Worm (Caenorhabditis elegans): ENCODE measurements around the gene ceh-51.

Gene ceh-51

ce11 chrV:18903472-18903871 lies 29.5 kb downstream of the ceh-51 start, which contains the start of gene mihp-2:
TSS of gene mihp-2 (plus strand) at chrV:18903772.
- no peak for TF ChIP-seq tbx-11 (GFP tag; IDR thresholded peaks at IDR 0.05)
- TF ChIP-seq flt-1 (GFP tag; IDR thresholded peaks at IDR 0.05), result no peak
- no peak for TF ChIP-seq ceh-36 (tag; optimal IDR thresholded peaks at IDR 0.05)
- TF ChIP-seq B0310.2 (tag; optimal IDR thresholded peaks at IDR 0.05), result no peak
- TF ChIP-seq hmbx-1 (tag; optimal IDR thresholded peaks at IDR 0.05), result no peak
- TF ChIP-seq pes-1 (GFP tag; IDR thresholded peaks at IDR 0.05), result no peak
- no peak for TF ChIP-seq hnd-1 (tag; optimal IDR thresholded peaks at IDR 0.05)
- TF ChIP-seq aly-1 (tag; optimal IDR thresholded peaks at IDR 0.05), result no peak
- TF ChIP-seq ama-1 (optimal IDR thresholded peaks at IDR 0.05), result no peak

DNA sequence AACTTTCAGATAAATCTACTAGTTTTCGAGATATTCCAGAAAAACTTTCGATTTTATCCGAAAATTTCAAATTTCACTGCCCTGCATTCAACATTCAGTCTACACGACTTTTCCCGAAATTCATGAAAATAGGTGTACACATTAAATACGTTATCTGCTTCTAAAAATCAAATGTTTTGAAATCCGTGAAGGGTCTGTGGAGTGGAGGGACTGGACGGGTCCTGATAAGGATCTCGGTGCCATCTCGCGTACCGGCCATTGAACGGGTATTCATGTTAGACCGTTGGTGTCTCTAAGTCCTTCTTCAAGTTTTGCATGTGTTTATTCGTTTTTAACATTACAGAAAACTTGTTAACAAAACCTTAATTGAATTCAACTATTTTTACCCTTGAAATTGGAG lies 33.6 kb downstream of the ceh-51 start:
- TF ChIP-seq hmbx-1 (tag; optimal IDR thresholded peaks at IDR 0.05) (no peak), ets-7 (tag; optimal IDR thresholded peaks at IDR 0.05) (no peak), hnd-1 (tag; optimal IDR thresholded peaks at IDR 0.05) (no peak), ceh-13 (GFP tag; optimal IDR thresholded peaks at IDR 0.05) (no peak), ama-1 (optimal IDR thresholded peaks at IDR 0.05) (no peak), tbx-37 (GFP tag; conservative IDR thresholded peaks at IDR 0.05) (no peak), ceh-36 (tag; optimal IDR thresholded peaks at IDR 0.05) (no peak), tra-4 (tag; optimal IDR thresholded peaks at IDR 0.05) (no peak), aly-1 (tag; optimal IDR thresholded peaks at IDR 0.05) (no peak), pes-1 (GFP tag; IDR thresholded peaks at IDR 0.05) (no peak)

DNA sequence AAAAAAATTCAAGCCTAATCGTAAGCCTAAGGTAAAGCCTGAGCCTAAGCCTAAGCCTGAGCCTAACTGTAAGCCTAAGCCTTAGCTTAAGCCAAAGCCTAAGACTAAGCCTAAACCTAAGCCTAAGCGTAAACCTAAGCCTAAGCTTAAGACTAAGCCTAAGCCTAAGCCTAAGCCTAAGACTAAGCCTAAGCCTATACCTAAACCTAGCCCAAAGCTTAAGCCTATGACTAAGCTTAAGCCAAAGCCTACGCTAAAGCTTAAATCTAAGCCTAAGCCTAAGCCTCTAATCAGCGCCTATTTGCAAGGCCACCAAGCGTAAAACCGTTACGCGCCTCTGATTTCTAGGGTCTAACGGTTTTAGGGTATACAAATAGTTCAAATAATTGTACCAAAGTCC lies 35.7 kb downstream of the ceh-51 start:
- TF ChIP-seq ets-7 (tag; optimal IDR thresholded peaks at IDR 0.05) (no peak), ceh-36 (tag; optimal IDR thresholded peaks at IDR 0.05) (peak; percentile 84), tra-4 (tag; optimal IDR thresholded peaks at IDR 0.05) (no peak), tbx-11 (GFP tag; IDR thresholded peaks at IDR 0.05) (no peak), aly-1 (tag; optimal IDR thresholded peaks at IDR 0.05) (no peak), sea-1 (GFP tag; conservative IDR thresholded peaks at IDR 0.05) (no peak)

DNA sequence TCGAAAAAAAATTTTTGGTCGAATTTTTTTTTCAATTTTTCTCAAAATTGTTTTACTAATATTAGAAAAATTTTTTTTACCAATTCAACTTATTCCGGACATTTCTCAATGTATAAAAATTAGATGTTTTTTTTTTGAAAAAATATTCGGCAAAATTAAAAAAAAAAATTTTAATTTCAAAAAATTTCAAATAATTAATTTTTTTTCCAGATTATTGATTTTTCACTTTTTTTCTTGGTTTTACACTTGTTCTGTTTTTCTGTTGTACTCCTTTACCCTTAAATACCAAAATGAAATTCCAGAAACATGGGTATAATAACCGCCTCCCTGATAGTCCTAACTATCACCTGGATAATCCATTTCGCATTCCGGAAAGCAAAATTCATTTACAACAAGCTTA lies 37.8 kb downstream of the ceh-51 start, which contains the start of gene cyp-42A1:
Gene cyp-42A1, plus strand, starts transcription at position 301 of the 400 bp plus-strand sequence.
- TF ChIP-seq ama-1 (optimal IDR thresholded peaks at IDR 0.05) (no peak), tbx-11 (GFP tag; IDR thresholded peaks at IDR 0.05) (no peak), B0310.2 (tag; optimal IDR thresholded peaks at IDR 0.05) (no peak)

ce11 chrV:18912555-18912954 lies 38.6 kb downstream of the ceh-51 start:
- TF ChIP-seq scrt-1 (GFP tag; IDR thresholded peaks at IDR 0.05), result no peak
- TF ChIP-seq tbx-37 (GFP tag; conservative IDR thresholded peaks at IDR 0.05), result no peak
- TF ChIP-seq B0310.2 (tag; optimal IDR thresholded peaks at IDR 0.05), result no peak

DNA sequence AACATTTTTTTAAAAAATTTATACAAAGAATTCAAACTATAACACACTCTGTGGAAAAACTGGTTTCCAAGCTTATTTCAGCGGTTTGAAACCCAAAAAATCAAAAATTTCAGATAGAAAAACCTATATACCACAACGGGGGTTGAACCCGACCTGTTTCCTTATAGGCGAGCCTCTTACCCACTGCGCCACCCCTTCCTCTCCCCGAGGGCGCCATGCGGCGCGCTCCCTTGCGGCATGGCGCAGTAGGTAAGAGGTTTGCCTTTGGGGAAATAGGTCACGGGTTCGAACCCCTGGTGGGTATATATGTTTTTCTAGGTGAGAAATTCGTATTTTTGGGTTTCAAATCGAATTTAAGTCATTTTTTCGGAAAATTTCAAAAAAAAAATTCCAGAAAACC lies 39.2 kb downstream of the ceh-51 start:
- TF ChIP-seq pes-1 (GFP tag; IDR thresholded peaks at IDR 0.05) (no peak), tbx-11 (GFP tag; IDR thresholded peaks at IDR 0.05) (no peak)

- TF ChIP-seq B0310.2 (tag; optimal IDR thresholded peaks at IDR 0.05) (no peak), aly-1 (tag; optimal IDR thresholded peaks at IDR 0.05) (no peak), tbx-37 (GFP tag; conservative IDR thresholded peaks at IDR 0.05) (no peak), scrt-1 (GFP tag; IDR thresholded peaks at IDR 0.05) (no peak), hnd-1 (tag; optimal IDR thresholded peaks at IDR 0.05) (no peak), sea-1 (GFP tag; conservative IDR thresholded peaks at IDR 0.05) (no peak), pes-1 (GFP tag; IDR thresholded peaks at IDR 0.05) (no peak), tra-4 (tag; optimal IDR thresholded peaks at IDR 0.05) (no peak), tbx-11 (GFP tag; IDR thresholded peaks at IDR 0.05) (no peak), ama-1 (optimal IDR thresholded peaks at IDR 0.05) (no peak), hmbx-1 (tag; optimal IDR thresholded peaks at IDR 0.05) (no peak), ceh-13 (GFP tag; optimal IDR thresholded peaks at IDR 0.05) (no peak), F13C5.2 (tag; optimal IDR thresholded peaks at IDR 0.05) (no peak), ets-7 (tag; optimal IDR thresholded peaks at IDR 0.05) (no peak), ceh-36 (tag; optimal IDR thresholded peaks at IDR 0.05) (no peak)
Observed at ce11 chrV:18917396-18917795, 43.5 kb downstream of the ceh-51 start.

All from whole organism, early embryonic.